Fruit fly (Drosophila melanogaster) whole organism, embryonic: ENCODE results near the gene CG31627.

Experiments used
- BEAF-32 ChIP-seq: fragments of 200-800 bp; sonication (Bioruptor generic); optimal IDR thresholded peaks from 3 replicates; lab custom pipeline; 2017; ENCODE audit warnings: missing biosample characterization, missing genetic modification characterization, mild to moderate bottlenecking, moderate library complexity, missing genetic modification reagents
- CG10366 ChIP-seq: fragments of 200-800 bp; sonication (Bioruptor generic); IDR thresholded peaks from 2 replicates; pipeline ENCODE4 v1.3.6; 2022; ENCODE audit warnings: missing biosample characterization, missing genetic modification characterization
- CG11093 ChIP-seq: fragments of 200-800 bp; sonication (Bioruptor generic); IDR thresholded peaks from 3 replicates; pipeline ENCODE4 v1.3.6; 2022; ENCODE audit warnings: missing biosample characterization, missing genetic modification characterization
- CG11398 ChIP-seq: fragments of 200-800 bp; sonication (Bioruptor generic); optimal IDR thresholded peaks from 2 replicates; lab custom pipeline; 2016; ENCODE audit warnings: missing biosample characterization, missing genetic modification characterization
- CG11695 ChIP-seq: fragments of 200-800 bp; sonication (Bioruptor generic); IDR thresholded peaks from 3 replicates; pipeline ENCODE4 v1.3.6; 2022; ENCODE audit warnings: missing biosample characterization, missing genetic modification characterization
- CG12104 ChIP-seq: fragments of 200-800 bp; sonication (Bioruptor generic); optimal IDR thresholded peaks from 3 replicates; lab custom pipeline; 2016; ENCODE audit warnings: missing biosample characterization, missing genetic modification characterization
- CG13296 ChIP-seq: fragments of 200-800 bp; sonication (Bioruptor generic); optimal IDR thresholded peaks from 3 replicates; lab custom pipeline; 2018; ENCODE audit warnings: missing biosample characterization, mild to moderate bottlenecking, missing genetic modification characterization
- CG15011 ChIP-seq: fragments of 200-800 bp; sonication (Bioruptor generic); optimal IDR thresholded peaks from 3 replicates; lab custom pipeline; 2018; ENCODE audit warnings: missing biosample characterization, mild to moderate bottlenecking, missing genetic modification characterization
- CG2120 ChIP-seq: fragments of 200-800 bp; sonication (Bioruptor generic); optimal IDR thresholded peaks from 3 replicates; lab custom pipeline; 2016; ENCODE audit warnings: missing biosample characterization, missing genetic modification characterization
- CG2889 ChIP-seq: fragments of 200-800 bp; sonication (Bioruptor generic); IDR thresholded peaks from 3 replicates; pipeline ENCODE4 v1.3.6; 2022; ENCODE audit warnings: missing biosample characterization, missing genetic modification characterization
- CG34376 ChIP-seq: fragments of 200-800 bp; sonication (Bioruptor generic); optimal IDR thresholded peaks from 2 replicates; lab custom pipeline; 2018; ENCODE audit warnings: missing biosample characterization, mild to moderate bottlenecking, missing genetic modification characterization
- CG42726 ChIP-seq: fragments of 200-800 bp; sonication (Bioruptor generic); IDR thresholded peaks from 2 replicates; pipeline ENCODE4 v1.3.6; 2022; ENCODE audit warnings: missing biosample characterization, missing genetic modification characterization; ENCODE audit not compliant: partially characterized antibody
- CG4360 ChIP-seq: fragments of 200-800 bp; sonication (Bioruptor generic); IDR thresholded peaks from 2 replicates; pipeline ENCODE4 v1.3.6; 2022; ENCODE audit warnings: missing biosample characterization, missing genetic modification characterization
- CG43689 ChIP-seq: fragments of 200-800 bp; sonication (Bioruptor generic); IDR thresholded peaks from 2 replicates; pipeline ENCODE4 v1.3.6; 2022; ENCODE audit warnings: missing biosample characterization, missing genetic modification characterization
- CG4617 ChIP-seq: fragments of 200-800 bp; sonication (Bioruptor generic); optimal IDR thresholded peaks from 3 replicates; lab custom pipeline; 2016; ENCODE audit warnings: missing biosample characterization, missing genetic modification characterization, borderline replicate concordance
- CG7963 ChIP-seq: fragments of 200-800 bp; sonication (Bioruptor generic); IDR thresholded peaks from 3 replicates; pipeline ENCODE4 v1.3.6; 2022; ENCODE audit warnings: missing biosample characterization, missing genetic modification characterization; ENCODE audit not compliant: partially characterized antibody
- CG8359 ChIP-seq: fragments of 200-800 bp; sonication (Bioruptor generic); optimal IDR thresholded peaks from 2 replicates; lab custom pipeline; 2017; ENCODE audit warnings: missing biosample characterization, mild to moderate bottlenecking, missing genetic modification characterization, borderline replicate concordance
- Camta ChIP-seq: fragments of 200-800 bp; sonication (Bioruptor generic); optimal IDR thresholded peaks from 2 replicates; lab custom pipeline; 2016; ENCODE audit warnings: missing biosample characterization, missing genetic modification characterization
- D ChIP-seq, 2 experiments: fragments of 200-800 bp in 1 of 2; fragments of >200 bp in 1 of 2; sonication (Bioruptor generic) in 1 of 2; optimal IDR thresholded peaks; 2 replicates in 1 of 2; 3 replicates in 1 of 2; lab custom pipeline; 2017; ENCODE audit warnings: mild to moderate bottlenecking in 1 of 2, missing biosample characterization in 1 of 2, missing genetic modification characterization in 1 of 2, missing genetic modification reagents in 1 of 2
- D19B ChIP-seq: fragments of 200-800 bp; sonication (Bioruptor generic); optimal IDR thresholded peaks from 2 replicates; lab custom pipeline; 2017; ENCODE audit warnings: missing biosample characterization, mild to moderate bottlenecking, missing genetic modification characterization
- Deaf1 ChIP-seq: fragments of 200-800 bp; optimal IDR thresholded peaks from 3 replicates; lab custom pipeline; 2019; ENCODE audit warnings: missing biosample characterization, mild to moderate bottlenecking, missing genetic modification characterization, moderate library complexity
- Dip2 ChIP-seq: fragments of 200-800 bp; sonication (Bioruptor generic); IDR thresholded peaks from 2 replicates; pipeline ENCODE4 v1.3.6; 2022; ENCODE audit warnings: missing biosample characterization, missing genetic modification characterization
- Dll ChIP-seq: fragments of 200-800 bp; sonication (Bioruptor generic); IDR thresholded peaks from 4 replicates; pipeline ENCODE4 v1.3.6; 2022; ENCODE audit warnings: missing biosample characterization, missing genetic modification characterization; ENCODE audit not compliant: partially characterized antibody
- HHEX ChIP-seq: fragments of 200-800 bp; sonication (Bioruptor generic); optimal IDR thresholded peaks from 3 replicates; lab custom pipeline; 2017; ENCODE audit warnings: missing biosample characterization, mild to moderate bottlenecking, missing genetic modification characterization, missing genetic modification reagents
- Hsf ChIP-seq: fragments of 200-800 bp; sonication (Bioruptor generic); optimal IDR thresholded peaks from 3 replicates; lab custom pipeline; 2016; ENCODE audit warnings: missing biosample characterization, missing genetic modification characterization
- MESR4 ChIP-seq: fragments of 200-800 bp; sonication (Bioruptor generic); optimal IDR thresholded peaks from 2 replicates; lab custom pipeline; 2018; ENCODE audit warnings: missing biosample characterization, mild to moderate bottlenecking, missing genetic modification characterization, moderate library complexity
- Max ChIP-seq: fragments of 200-800 bp; sonication (Bioruptor generic); optimal IDR thresholded peaks from 2 replicates; lab custom pipeline; 2016; ENCODE audit warnings: missing biosample characterization, mild to moderate bottlenecking, missing genetic modification characterization
- Myb ChIP-seq: fragments of 200-800 bp; sonication (Bioruptor generic); optimal IDR thresholded peaks from 2 replicates; lab custom pipeline; 2016; ENCODE audit warnings: missing biosample characterization, missing genetic modification characterization
- Oli ChIP-seq: fragments of 200-800 bp; sonication (Bioruptor generic); optimal IDR thresholded peaks from 2 replicates; lab custom pipeline; 2018; ENCODE audit warnings: missing biosample characterization, mild to moderate bottlenecking, missing genetic modification characterization, moderate library complexity
- Pdp1 ChIP-seq, 2 experiments: fragments of 200-800 bp; sonication (Bioruptor generic); optimal IDR thresholded peaks; 3 replicates each; lab custom pipeline; 2016; ENCODE audit warnings: missing biosample characterization in 2 of 2, missing genetic modification characterization in 2 of 2, mild to moderate bottlenecking in 1 of 2, moderate library complexity in 1 of 2
- Poxn ChIP-seq: fragments of 200-800 bp; sonication (Bioruptor generic); IDR thresholded peaks from 2 replicates; pipeline ENCODE4 v1.3.6; 2022; ENCODE audit warnings: missing biosample characterization, missing genetic modification characterization
- Sry-β ChIP-seq: fragments of 200-800 bp; sonication (Bioruptor generic); optimal IDR thresholded peaks from 2 replicates; lab custom pipeline; 2018; ENCODE audit warnings: missing biosample characterization, mild to moderate bottlenecking, missing genetic modification characterization, moderate library complexity
- ab ChIP-seq: fragments of 200-800 bp; sonication (Bioruptor generic); optimal IDR thresholded peaks from 2 replicates; lab custom pipeline; 2016; ENCODE audit warnings: missing biosample characterization, missing genetic modification characterization
- ase ChIP-seq: fragments of 200-800 bp; sonication (Bioruptor generic); IDR thresholded peaks from 3 replicates; pipeline ENCODE4 v1.3.6; 2022; ENCODE audit warnings: missing biosample characterization, missing genetic modification characterization
- caup ChIP-seq: fragments of 200-800 bp; sonication (Bioruptor generic); optimal IDR thresholded peaks from 3 replicates; lab custom pipeline; 2017; ENCODE audit warnings: missing biosample characterization, mild to moderate bottlenecking, missing genetic modification characterization, moderate library complexity; ENCODE audit not compliant: severe bottlenecking
- croc ChIP-seq: fragments of 200-800 bp; sonication (Bioruptor generic); conservative IDR thresholded peaks from 3 replicates; pipeline ENCODE4 v1.3.6; 2022; ENCODE audit warnings: missing biosample characterization, missing genetic modification characterization
- dan ChIP-seq: fragments of 200-800 bp; sonication (Bioruptor generic); IDR thresholded peaks from 2 replicates; pipeline ENCODE4 v1.3.6; 2022; ENCODE audit warnings: missing biosample characterization, missing genetic modification characterization
- danr ChIP-seq: fragments of 200-800 bp; sonication (Bioruptor generic); IDR thresholded peaks from 2 replicates; pipeline ENCODE4 v1.3.6; 2022; ENCODE audit warnings: missing biosample characterization, missing genetic modification characterization
- dmrt99B ChIP-seq: fragments of 200-800 bp; sonication (Bioruptor generic); optimal IDR thresholded peaks from 2 replicates; lab custom pipeline; 2018; ENCODE audit warnings: missing biosample characterization, mild to moderate bottlenecking, missing genetic modification characterization, moderate library complexity
- gce ChIP-seq: fragments of 200-800 bp; sonication (Bioruptor generic); IDR thresholded peaks from 3 replicates; pipeline ENCODE4 v1.3.6; 2022; ENCODE audit warnings: missing biosample characterization, missing genetic modification characterization
- insv ChIP-seq, 2 experiments: fragments of 200-800 bp; sonication (Bioruptor generic); optimal IDR thresholded peaks; 3 replicates each; lab custom pipeline; 2016 to 2018; ENCODE audit warnings: missing biosample characterization in 2 of 2, missing genetic modification characterization in 2 of 2
- knrl ChIP-seq: fragments of 200-800 bp; sonication (Bioruptor generic); IDR thresholded peaks from 3 replicates; pipeline ENCODE4 v1.3.6; 2022; ENCODE audit warnings: missing biosample characterization, missing genetic modification characterization; ENCODE audit not compliant: partially characterized antibody
- luna ChIP-seq: fragments of 200-800 bp; sonication (Bioruptor generic); optimal IDR thresholded peaks from 2 replicates; lab custom pipeline; 2016; ENCODE audit warnings: missing biosample characterization, missing genetic modification characterization
- nmo ChIP-seq: fragments of 200-800 bp; sonication (Bioruptor generic); optimal IDR thresholded peaks from 2 replicates; lab custom pipeline; 2018; ENCODE audit warnings: missing biosample characterization, mild to moderate bottlenecking, missing genetic modification characterization, moderate library complexity
- pho ChIP-seq: fragments of 200-800 bp; sonication (Bioruptor generic); optimal IDR thresholded peaks from 2 replicates; lab custom pipeline; 2016; ENCODE audit warnings: missing biosample characterization, missing genetic modification characterization
- psq ChIP-seq: fragments of 200-800 bp; sonication (Bioruptor generic); optimal IDR thresholded peaks from 2 replicates; lab custom pipeline; 2017; ENCODE audit warnings: missing biosample characterization, missing genetic modification characterization
- pum ChIP-seq: fragments of 200-800 bp; sonication (Bioruptor generic); optimal IDR thresholded peaks from 2 replicates; lab custom pipeline; 2016; ENCODE audit warnings: missing biosample characterization, missing genetic modification characterization
- row ChIP-seq: fragments of 200-800 bp; sonication (Bioruptor generic); IDR thresholded peaks from 3 replicates; pipeline ENCODE4 v1.3.6; 2022; ENCODE audit warnings: missing biosample characterization, missing genetic modification characterization
- unpg ChIP-seq: fragments of 200-800 bp; sonication (Bioruptor generic); optimal IDR thresholded peaks from 3 replicates; lab custom pipeline; 2018; ENCODE audit warnings: missing biosample characterization, mild to moderate bottlenecking, missing genetic modification characterization, moderate library complexity
- zf30C ChIP-seq: fragments of 200-800 bp; sonication (Bioruptor generic); optimal IDR thresholded peaks from 3 replicates; lab custom pipeline; 2018; ENCODE audit warnings: missing biosample characterization, mild to moderate bottlenecking, missing genetic modification characterization

Gene CG31627

DNA sequence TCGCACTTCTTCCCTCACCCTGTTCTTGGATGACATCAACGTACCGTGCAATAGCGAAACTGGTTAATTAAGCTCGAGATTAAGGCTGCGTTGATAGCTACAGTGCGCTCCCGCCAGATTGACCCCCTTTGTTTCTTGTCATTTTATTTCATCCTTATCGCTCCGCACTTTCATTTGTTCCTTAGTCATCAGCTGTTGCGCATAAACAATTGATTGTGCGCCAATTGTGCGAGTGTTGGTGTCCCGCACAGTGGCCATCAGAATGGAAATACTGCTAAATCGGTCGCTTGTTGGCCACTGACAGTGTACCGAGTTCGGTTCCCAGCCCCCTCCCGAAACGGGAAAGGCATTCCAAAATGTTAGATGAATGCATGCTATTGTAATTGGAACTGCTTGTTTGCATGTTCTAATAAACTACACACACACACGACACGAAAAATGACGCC lies 46.6 kb downstream of the CG31627 start (continued):
- no peak for TF ChIP-seq CG11093 (GFP tag; lab: Robert Waterston, UW)
- TF ChIP-seq CG43689: no peak
- no peak for TF ChIP-seq CG12104 (GFP tag; lab: Kevin White, UChicago)
- TF ChIP-seq Deaf1 (tag; lab: Kevin White, UChicago): no peak
- TF ChIP-seq unpg (GFP tag; lab: Kevin White, UChicago): no peak
- no peak for TF ChIP-seq Camta (GFP tag; lab: Kevin White, UChicago)
- no peak for TF ChIP-seq D19B (GFP tag; lab: Kevin White, UChicago)
- TF ChIP-seq CG34376 (GFP tag; lab: Kevin White, UChicago): peak; percentile 53
- no peak for TF ChIP-seq dan (GFP tag; lab: Robert Waterston, UW)
- no peak for TF ChIP-seq Oli (tag; lab: Kevin White, UChicago)
- no peak for TF ChIP-seq Hsf (GFP tag; lab: Kevin White, UChicago)
- peak; percentile 6 for TF ChIP-seq CG2120
- no peak for TF ChIP-seq Dll (GFP tag; lab: Robert Waterston, UW)
- TF ChIP-seq pho (GFP tag; lab: Kevin White, UChicago): no peak
- no peak for TF ChIP-seq luna
- no peak for TF ChIP-seq CG10366 (GFP tag; lab: Robert Waterston, UW)
- TF ChIP-seq CG15011 (GFP tag; lab: Kevin White, UChicago): no peak
- TF ChIP-seq Sry-β (GFP tag; lab: Kevin White, UChicago): no peak
- no peak for TF ChIP-seq dmrt99B
- no peak; the same call in 1 of the 3 replicates for TF ChIP-seq CG11695 (GFP tag; lab: Robert Waterston, UW)
- TF ChIP-seq HHEX (GFP tag; lab: Kevin White, UChicago): no peak
- TF ChIP-seq knrl (GFP tag; lab: Robert Waterston, UW): no peak
- TF ChIP-seq psq (GFP tag; lab: Kevin White, UChicago): no peak
- TF ChIP-seq nmo (GFP tag; lab: Kevin White, UChicago): no peak
- TF ChIP-seq CG4617 (GFP tag; lab: Kevin White, UChicago): no peak
- TF ChIP-seq Dip2 (GFP tag; lab: Robert Waterston, UW): no peak
- TF ChIP-seq BEAF-32 (GFP tag; lab: Kevin White, UChicago): no peak
- no peak for TF ChIP-seq MESR4
- TF ChIP-seq row: peak; percentile 50
- no peak for TF ChIP-seq zf30C (GFP tag; lab: Kevin White, UChicago)
- no peak for TF ChIP-seq CG7963 (GFP tag; lab: Robert Waterston, UW)
- no peak for TF ChIP-seq Pdp1 (GFP tag; optimal IDR thresholded peaks at IDR 0.05; lab: Kevin White, UChicago)
- no peak for TF ChIP-seq insv (GFP tag; optimal IDR thresholded peaks at IDR 0.05; lab: Kevin White, UChicago)
- TF ChIP-seq CG8359 (GFP tag; lab: Kevin White, UChicago): no peak
- no peak for TF ChIP-seq CG11398 (GFP tag; lab: Kevin White, UChicago)
- TF ChIP-seq Poxn (GFP tag; lab: Robert Waterston, UW): no peak
- no peak for TF ChIP-seq gce (GFP tag; lab: Robert Waterston, UW)
- TF ChIP-seq Max (GFP tag; lab: Kevin White, UChicago): no peak
- no peak for TF ChIP-seq danr
- TF ChIP-seq ase: no peak; the same call in 2 of the 3 replicates
- no peak for TF ChIP-seq CG42726 (GFP tag; lab: Robert Waterston, UW)
- TF ChIP-seq D (optimal IDR thresholded peaks at IDR 0.05; lab: Kevin White, UChicago): no peak
- no peak for TF ChIP-seq D (GFP tag; optimal IDR thresholded peaks at IDR 0.05; lab: Kevin White, UChicago)
- TF ChIP-seq CG4360 (GFP tag; lab: Robert Waterston, UW): 0 out of 2 replicates have a peak, but pooled peaks have one; percentile 16
- no peak for TF ChIP-seq pum
- no peak for TF ChIP-seq CG2889
- no peak for TF ChIP-seq ab (GFP tag; lab: Kevin White, UChicago)
- no peak for TF ChIP-seq CG13296 (GFP tag; lab: Kevin White, UChicago)
- no peak for TF ChIP-seq caup (GFP tag; lab: Kevin White, UChicago)
- TF ChIP-seq croc (GFP tag; lab: Robert Waterston, UW): no peak
- TF ChIP-seq Myb (GFP tag; lab: Kevin White, UChicago): no peak
